Worm (Caenorhabditis elegans): ENCODE data around the gene C31H2.3.

DNA sequence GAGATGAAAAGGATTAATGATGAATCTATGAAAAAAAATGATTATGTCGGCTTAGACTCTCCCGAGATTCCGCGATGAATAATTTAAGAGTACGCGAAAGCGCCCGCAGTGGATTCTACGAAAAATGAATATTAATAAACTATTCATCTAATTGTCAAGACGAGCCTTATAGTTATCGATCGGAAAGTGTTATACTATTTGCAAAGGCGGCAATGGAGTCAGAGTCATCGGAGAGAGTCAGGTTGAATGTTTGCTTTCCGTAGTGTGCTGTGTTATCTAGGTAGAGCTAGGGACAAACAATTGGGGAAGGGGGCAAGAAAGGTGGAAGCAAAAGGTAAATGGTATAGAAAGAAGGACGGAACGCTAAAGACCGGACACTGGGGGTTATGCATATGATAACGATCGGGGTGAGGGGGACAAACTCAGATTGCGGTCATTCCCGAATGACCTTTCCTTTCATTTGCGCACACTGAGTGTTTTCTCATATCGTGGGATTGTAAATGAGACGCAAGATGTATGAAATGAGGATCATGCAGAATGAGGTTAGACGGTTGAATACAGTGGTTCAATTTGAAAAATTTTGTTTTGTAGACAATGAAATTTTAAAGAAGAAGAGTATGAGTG, 31.3 kb downstream of the C31H2.3 start:
- TF ChIP-seq ama-1 (optimal IDR thresholded peaks at IDR 0.05) = no peak
- no peak for TF ChIP-seq hnd-1 (tag; optimal IDR thresholded peaks at IDR 0.05)
- no peak for TF ChIP-seq ceh-13 (GFP tag; optimal IDR thresholded peaks at IDR 0.05)
- no peak for TF ChIP-seq aly-1 (tag; optimal IDR thresholded peaks at IDR 0.05)
- no peak for TF ChIP-seq B0310.2 (tag; optimal IDR thresholded peaks at IDR 0.05)
- TF ChIP-seq flt-1 (GFP tag; IDR thresholded peaks at IDR 0.05) = no peak
- no peak for TF ChIP-seq scrt-1 (GFP tag; IDR thresholded peaks at IDR 0.05)
- TF ChIP-seq tbx-37 (GFP tag; conservative IDR thresholded peaks at IDR 0.05) = no peak
- no peak for TF ChIP-seq tra-4 (tag; optimal IDR thresholded peaks at IDR 0.05)
- TF ChIP-seq hmg-4 (GFP tag; optimal IDR thresholded peaks at IDR 0.05) = peak; percentile 45
- TF ChIP-seq hmbx-1 (tag; optimal IDR thresholded peaks at IDR 0.05) = no peak
- TF ChIP-seq F13C5.2 (tag; optimal IDR thresholded peaks at IDR 0.05) = no peak
- TF ChIP-seq pes-1 (GFP tag; IDR thresholded peaks at IDR 0.05) = no peak

All from whole organism, early embryonic.